Worm (Caenorhabditis elegans): ENCODE results near the gene srx-133.

The srx-133 gene

DNA sequence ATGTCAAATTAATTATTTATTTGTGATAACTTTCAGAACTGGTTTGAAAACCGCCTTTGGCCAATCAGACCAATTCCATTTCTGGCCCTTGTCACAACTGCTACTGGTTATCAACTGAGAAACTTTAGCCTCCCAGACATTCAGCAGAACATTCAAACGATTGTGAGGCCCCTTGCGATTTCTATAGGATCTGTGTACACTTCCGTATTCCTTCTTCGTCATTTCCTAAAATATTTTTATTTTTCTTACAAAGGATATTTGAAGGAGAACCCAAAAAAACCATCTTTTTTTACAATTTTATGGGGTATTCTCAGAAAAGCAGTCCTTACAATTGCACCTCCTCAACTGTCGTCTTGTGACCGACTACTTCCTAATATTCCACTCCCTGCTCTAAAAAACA lies 24.8 kb downstream of the srx-133 start:
- TF ChIP-seq nhr-76 (tag; optimal IDR thresholded peaks at IDR 0.05) (no peak), unc-62 (GFP tag; optimal IDR thresholded peaks at IDR 0.05 in 1 of 2) (peak in 1 of 2 experiments; percentile 94), unc-62 (tag; optimal IDR thresholded peaks at IDR 0.05) (no peak), nhr-41 (GFP tag; IDR thresholded peaks at IDR 0.05) (no peak)

DNA sequence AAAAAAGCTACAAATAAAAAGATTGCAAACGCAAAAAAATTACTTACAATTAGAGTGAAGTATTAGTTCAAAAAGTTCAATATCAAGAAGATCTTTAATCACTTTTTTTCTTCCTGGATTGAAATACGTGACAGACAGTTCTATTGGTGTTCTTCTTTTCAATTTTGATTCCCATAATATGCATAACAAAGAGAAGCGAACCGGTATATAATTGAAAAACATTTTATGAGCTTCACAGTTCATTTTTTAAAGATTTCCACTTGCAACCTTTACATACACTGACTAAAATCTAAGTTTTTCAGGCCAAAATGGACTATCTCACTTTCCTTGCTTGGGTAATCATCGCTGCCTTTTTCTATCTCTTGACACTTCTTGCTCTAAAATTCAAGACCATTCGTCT lies 28.1 kb downstream of the srx-133 start, which contains the start of gene T22G5.1:
T22G5.1 (plus strand) TSS at position 301 of the 400 bp plus-strand sequence.
- TF ChIP-seq vab-7 (GFP tag; IDR thresholded peaks at IDR 0.05) (no peak), ZK546.5 (tag; optimal IDR thresholded peaks at IDR 0.05) (no peak), spr-3 (GFP tag; optimal IDR thresholded peaks at IDR 0.05) (no peak), T26A8.4 (GFP tag; IDR thresholded peaks at IDR 0.05) (no peak), ZK337.2 (GFP tag; IDR thresholded peaks at IDR 0.05) (no peak), pha-4 (GFP tag; IDR thresholded peaks at IDR 0.05) (no peak), pha-4 (tag; optimal IDR thresholded peaks at IDR 0.05) (no peak), zip-2 (tag; optimal IDR thresholded peaks at IDR 0.05) (no peak)

DNA sequence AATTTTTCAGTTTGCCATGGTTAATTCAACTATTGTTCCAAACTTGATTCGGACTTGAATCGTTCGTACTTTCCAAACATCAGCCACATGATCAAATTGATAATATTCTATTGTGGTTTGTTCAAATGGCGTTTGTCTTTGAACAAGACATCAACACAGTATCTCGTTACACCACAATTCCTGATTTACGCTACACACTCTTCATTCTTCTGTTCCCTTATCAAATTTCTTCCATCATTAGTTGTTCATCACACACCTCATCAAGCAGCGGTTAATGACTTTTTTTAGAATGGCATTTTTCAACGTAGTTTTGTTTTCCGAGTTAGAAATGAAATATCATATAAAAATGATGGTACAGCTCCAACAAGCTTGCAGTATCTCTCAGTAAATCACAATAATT lies 29.7 kb downstream of the srx-133 start:
- TF ChIP-seq duxl-1 (tag; optimal IDR thresholded peaks at IDR 0.05; ENCODE audit: poor library complexity) (no peak), ama-1 (optimal IDR thresholded peaks at IDR 0.05) (no peak), egl-27 (tag; optimal IDR thresholded peaks at IDR 0.05) (no peak), ztf-7 (tag; optimal IDR thresholded peaks at IDR 0.05) (no peak), mxl-3 (GFP tag; optimal IDR thresholded peaks at IDR 0.05) (peak; percentile 53), zfp-3 (GFP tag; conservative IDR thresholded peaks at IDR 0.05) (no peak), dpl-1 (GFP tag; optimal IDR thresholded peaks at IDR 0.05) (no peak), D1046.2 (GFP tag; IDR thresholded peaks at IDR 0.05) (no peak), nhr-42 (GFP tag; IDR thresholded peaks at IDR 0.05) (no peak), pha-4 (GFP tag; IDR thresholded peaks at IDR 0.05) (no peak), pha-4 (tag; optimal IDR thresholded peaks at IDR 0.05) (no peak), nhr-102 (tag; optimal IDR thresholded peaks at IDR 0.05) (no peak), ceh-20 (GFP tag; IDR thresholded peaks at IDR 0.05) (peak; percentile 12; the same call in 1 of the 2 replicates), dve-1 (tag; optimal IDR thresholded peaks at IDR 0.05; ENCODE audit: insufficient read depth) (peak; percentile 88), ceh-28 (tag; optimal IDR thresholded peaks at IDR 0.05) (no peak), F44E2.7 (GFP tag; IDR thresholded peaks at IDR 0.05) (no peak), madf-9 (GFP tag; conservative IDR thresholded peaks at IDR 0.05) (no peak), nhr-6 (tag; optimal IDR thresholded peaks at IDR 0.05) (peak; percentile 70), ces-1 (GFP tag; optimal IDR thresholded peaks at IDR 0.05) (no peak), spr-3 (GFP tag; optimal IDR thresholded peaks at IDR 0.05) (no peak), hmg-1.1 (GFP tag; IDR thresholded peaks at IDR 0.05) (no peak), egl-43 (GFP tag; IDR thresholded peaks at IDR 0.05) (no peak), lir-3 (tag; optimal IDR thresholded peaks at IDR 0.05) (no peak), ztf-11 (tag; optimal IDR thresholded peaks at IDR 0.05) (no peak), gei-8 (GFP tag; optimal IDR thresholded peaks at IDR 0.05) (no peak), dmd-8 (GFP tag; IDR thresholded peaks at IDR 0.05) (no peak), php-3 (GFP tag; IDR thresholded peaks at IDR 0.05) (no peak; the same call in 1 of the 2 replicates), F49E8.2 (tag; optimal IDR thresholded peaks at IDR 0.05; ENCODE audit: borderline replicate concordance) (no peak), nhr-41 (GFP tag; IDR thresholded peaks at IDR 0.05) (no peak), lin-29 (GFP tag; IDR thresholded peaks at IDR 0.05) (no peak), mxl-2 (GFP tag; conservative IDR thresholded peaks at IDR 0.05) (no peak), R02D3.7 (tag; optimal IDR thresholded peaks at IDR 0.05) (no peak), F37D6.2 (tag; optimal IDR thresholded peaks at IDR 0.05) (no peak), lsy-2 (tag; optimal IDR thresholded peaks at IDR 0.05) (no peak), daf-19 (GFP tag; conservative IDR thresholded peaks at IDR 0.05) (no peak), Y105C5A.15 (GFP tag; IDR thresholded peaks at IDR 0.05) (no peak), dmd-6 (GFP tag; IDR thresholded peaks at IDR 0.05) (peak; percentile 82), dmd-9 (GFP tag; IDR thresholded peaks at IDR 0.05) (no peak), Y48G9A.11 (GFP tag; IDR thresholded peaks at IDR 0.05) (no peak), ceh-82 (tag; optimal IDR thresholded peaks at IDR 0.05) (no peak), nhr-10 (tag; optimal IDR thresholded peaks at IDR 0.05) (peak; percentile 29)
